Fruit fly (Drosophila melanogaster) whole organism, prepupa: Measurements from ENCODE around the gene Tbca.

Source experiments
- CG16779 ChIP-seq: fragments of 200-800 bp; sonication (Bioruptor generic); optimal IDR thresholded peaks from 3 replicates; lab custom pipeline; 2017; ENCODE audit warnings: missing biosample characterization, mild to moderate bottlenecking, missing genetic modification characterization
- CG3032 ChIP-seq: fragments of 200-800 bp; optimal IDR thresholded peaks from 2 replicates; lab custom pipeline; 2019; ENCODE audit warnings: missing biosample characterization, mild to moderate bottlenecking, missing genetic modification characterization, moderate library complexity
- fd85E ChIP-seq: fragments of 200-800 bp; sonication (Bioruptor generic); optimal IDR thresholded peaks from 3 replicates; lab custom pipeline; 2016; ENCODE audit warnings: missing biosample characterization, missing genetic modification characterization
- net ChIP-seq: fragments of 200-800 bp; sonication (Bioruptor generic); optimal IDR thresholded peaks from 3 replicates; lab custom pipeline; 2016; ENCODE audit warnings: missing biosample characterization, missing genetic modification characterization
- pdm3 ChIP-seq: fragments of 200-800 bp; sonication (Bioruptor generic); optimal IDR thresholded peaks from 3 replicates; lab custom pipeline; 2016; ENCODE audit warnings: missing biosample characterization, missing genetic modification characterization

DNA sequence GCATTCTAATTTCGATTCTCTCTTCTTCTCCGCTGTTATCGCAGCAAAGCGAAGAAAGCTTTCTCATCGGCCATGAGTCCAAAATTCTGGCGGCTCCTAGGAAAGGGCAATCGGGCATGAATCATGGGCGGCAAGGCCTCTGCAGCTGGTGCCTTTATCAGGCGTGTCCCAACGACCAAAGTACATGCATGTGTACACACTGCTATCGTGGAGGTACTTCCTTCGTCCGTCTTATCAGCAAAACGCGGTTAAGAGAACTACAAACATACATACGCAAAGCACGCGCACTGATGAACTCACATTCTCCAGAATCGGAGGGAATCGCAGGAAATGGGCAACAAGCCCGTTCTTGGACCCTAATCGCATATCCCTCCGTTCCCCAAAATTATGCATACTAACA lies 24.3 kb upstream of the Tbca start:
- TF ChIP-seq CG16779 (tag; lab: Kevin White, UChicago) (no peak), fd85E (GFP tag; lab: Kevin White, UChicago) (no peak), pdm3 (GFP tag; lab: Kevin White, UChicago) (no peak), net (no peak), CG3032 (tag; lab: Kevin White, UChicago) (no peak)
